Fruit fly (Drosophila melanogaster) whole organism, wandering third instar larva: ENCODE data around the gene CG10804.
A peak's percentile ranks its signal among the peaks of the same experiment; 100 is the strongest.

ENCODE experiments used
- Abd-B ChIP-seq: fragments of >200 bp; optimal IDR thresholded peaks from 2 replicates; lab custom pipeline; 2017; ENCODE audit warnings: missing biosample characterization, missing genetic modification characterization
- CG32264 ChIP-seq: fragments of 200-800 bp; sonication (Bioruptor generic); optimal IDR thresholded peaks from 2 replicates; lab custom pipeline; 2016; ENCODE audit warnings: missing biosample characterization, missing genetic modification characterization
- CG9705 ChIP-seq: fragments of 200-800 bp; sonication (Bioruptor generic); optimal IDR thresholded peaks from 2 replicates; lab custom pipeline; 2018; ENCODE audit warnings: missing biosample characterization, mild to moderate bottlenecking, missing genetic modification characterization
- Dfd ChIP-seq: fragments of >200 bp; optimal IDR thresholded peaks from 2 replicates; lab custom pipeline; 2017; ENCODE audit warnings: missing biosample characterization, missing genetic modification characterization
- Hr78 ChIP-seq: fragments of >200 bp; optimal IDR thresholded peaks from 2 replicates; lab custom pipeline; 2017; ENCODE audit warnings: missing biosample characterization, missing genetic modification characterization
- br ChIP-seq: fragments of 200-800 bp; sonication (Bioruptor generic); optimal IDR thresholded peaks from 2 replicates; lab custom pipeline; 2016; ENCODE audit warnings: missing biosample characterization, missing genetic modification characterization
- dl ChIP-seq, 2 experiments: fragments of 175-275, 200-275 bp in 1 of 2; fragments of 200-275 bp in 1 of 2; sonication (Bioruptor generic); optimal IDR thresholded peaks; lab custom pipeline; 2018; ENCODE audit warnings: mild to moderate bottlenecking in 2 of 2, missing biosample characterization in 2 of 2, missing genetic modification characterization in 2 of 2, moderate library complexity in 2 of 2; ENCODE audit not compliant: partially characterized antibody in 2 of 2, insufficient read depth in 1 of 2
- dmrt93B ChIP-seq: fragments of 200-800 bp; sonication (Bioruptor generic); optimal IDR thresholded peaks from 2 replicates; lab custom pipeline; 2018; ENCODE audit warnings: missing biosample characterization, mild to moderate bottlenecking, missing genetic modification characterization
- h ChIP-seq: fragments of 200-800 bp; sonication (Bioruptor generic); optimal IDR thresholded peaks from 3 replicates; lab custom pipeline; 2016; ENCODE audit warnings: missing biosample characterization, mild to moderate bottlenecking, missing genetic modification characterization
- lola ChIP-seq: fragments of >200 bp; optimal IDR thresholded peaks from 2 replicates; lab custom pipeline; 2017; ENCODE audit warnings: missing biosample characterization, missing genetic modification characterization
- pan ChIP-seq: fragments of >200 bp; optimal IDR thresholded peaks from 2 replicates; lab custom pipeline; 2017
- rgr ChIP-seq: fragments of 200-800 bp; sonication (Bioruptor generic); optimal IDR thresholded peaks from 3 replicates; lab custom pipeline; 2016; ENCODE audit warnings: missing biosample characterization, mild to moderate bottlenecking, missing genetic modification characterization

DNA sequence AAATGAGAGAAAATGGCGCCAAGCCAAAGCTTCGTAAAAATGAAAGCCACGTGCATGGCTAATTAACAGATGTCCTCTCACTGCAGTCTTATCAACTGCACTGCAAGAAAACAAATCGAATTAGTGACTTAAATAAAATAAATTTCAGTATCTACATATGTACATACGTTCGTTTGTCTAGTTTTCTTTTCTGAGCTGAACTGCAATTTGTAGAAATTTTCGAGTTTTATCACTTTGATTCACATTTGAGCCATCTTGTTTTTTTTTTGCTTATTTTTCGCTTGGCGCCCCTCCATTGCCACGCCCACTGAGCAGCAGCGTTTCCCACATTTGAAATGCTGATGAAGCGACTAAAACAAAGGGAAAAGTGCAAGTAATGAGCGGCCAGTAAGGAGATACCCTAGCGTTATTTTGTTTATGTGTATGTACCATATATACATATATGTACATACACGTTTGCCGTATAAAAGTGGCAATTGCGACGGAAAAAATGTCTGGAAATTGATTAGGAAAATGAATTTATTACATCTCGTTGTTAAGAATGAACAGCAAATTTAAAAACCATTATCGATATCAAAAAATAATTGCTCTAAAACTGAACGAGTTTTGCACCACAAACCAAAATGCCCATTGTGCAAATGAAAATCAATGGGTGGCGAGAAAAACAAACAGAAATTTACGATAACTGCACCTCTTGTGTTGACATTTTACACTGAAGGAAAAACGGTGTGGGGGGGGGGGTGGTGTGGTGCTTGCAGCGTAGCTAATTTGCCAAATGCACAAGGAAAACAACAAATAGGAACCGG, 34.2 kb downstream of the CG10804 start:
- TF ChIP-seq dmrt93B (peak; percentile 4), Dfd (GFP tag; lab: Kevin White, UChicago) (no peak), br (no peak), h (GFP tag; lab: Kevin White, UChicago) (peak; percentile 53), lola (GFP tag; lab: Kevin White, UChicago) (no peak), dl (GFP tag; optimal IDR thresholded peaks at IDR 0.05; lab: Kevin White, UChicago; ENCODE audit: insufficient read depth in 1 of 2, partially characterized antibody in 2 of 2) (no peak), Hr78 (GFP tag; lab: Kevin White, UChicago) (no peak), CG9705 (GFP tag; lab: Kevin White, UChicago) (no peak), CG32264 (no peak), Abd-B (GFP tag; lab: Kevin White, UChicago) (no peak), rgr (peak; percentile 34), pan (lab: Kevin White, UChicago) (no peak)
